Worm (Caenorhabditis elegans) whole organism, young adult: ENCODE measurements around the gene M02B7.2.

Source experiments
- B0019.2 ChIP-seq: fragments of 200-800 bp; sonication (Bioruptor generic); conservative IDR thresholded peaks from 2 replicates; pipeline ENCODE4 v1.3.6; 2022; ENCODE audit warnings: missing genetic modification reagents, missing genetic modification characterization, missing compliant biosample characterization
- B0336.3 ChIP-seq: fragments of 200-800 bp; sonication (Bioruptor generic); IDR thresholded peaks from 2 replicates; pipeline ENCODE4 v1.3.6; 2022; ENCODE audit warnings: missing genetic modification characterization, missing compliant biosample characterization
- D2030.7 ChIP-seq: fragments of 200-800 bp; sonication (Bioruptor generic); IDR thresholded peaks from 2 replicates; pipeline ENCODE4 v1.3.6; 2022; ENCODE audit warnings: missing genetic modification reagents, missing genetic modification characterization, missing compliant biosample characterization
- F10E7.11 ChIP-seq: sonication (generic microtip); optimal IDR thresholded peaks from 2 replicates; lab custom pipeline; 2017; ENCODE audit warnings: mild to moderate bottlenecking, missing genetic modification characterization, moderate library complexity, missing compliant biosample characterization
- F37B4.10 ChIP-seq: fragments of 200-800 bp; sonication (Bioruptor generic); IDR thresholded peaks from 2 replicates; pipeline ENCODE4 v1.3.6; 2022; ENCODE audit warnings: missing genetic modification characterization, missing compliant biosample characterization
- F57A8.1 ChIP-seq: fragments of 200-800 bp; sonication (Bioruptor generic); optimal IDR thresholded peaks from 2 replicates; lab custom pipeline; 2018; ENCODE audit warnings: mild to moderate bottlenecking, missing genetic modification characterization, moderate library complexity, missing compliant biosample characterization
- K11D2.4 ChIP-seq: fragments of 200-800 bp; sonication (Bioruptor generic); IDR thresholded peaks from 2 replicates; pipeline ENCODE4 v1.3.6; 2022; ENCODE audit warnings: missing genetic modification reagents, missing genetic modification characterization, missing compliant biosample characterization
- K12H6.12 ChIP-seq: fragments of 200-800 bp; sonication (Bioruptor generic); optimal IDR thresholded peaks from 2 replicates; lab custom pipeline; 2018; ENCODE audit warnings: mild to moderate bottlenecking, missing genetic modification characterization, missing compliant biosample characterization
- T07F8.4 ChIP-seq: sonication (generic microtip); optimal IDR thresholded peaks from 2 replicates; lab custom pipeline; 2016; ENCODE audit warnings: mild to moderate bottlenecking, missing genetic modification characterization, moderate library complexity, missing compliant biosample characterization
- Y53G8AR.9 ChIP-seq: fragments of 200-800 bp; sonication (Bioruptor generic); conservative IDR thresholded peaks from 2 replicates; pipeline ENCODE4 v1.3.6; 2022; ENCODE audit warnings: missing genetic modification reagents, missing genetic modification characterization, missing compliant biosample characterization
- ama-1 ChIP-seq, 3 experiments: fragments of 150-350 bp in 1 of 3; sonication (generic microtip) in 2 of 3; optimal IDR thresholded peaks; 2 replicates each; lab custom pipeline; 2014 to 2018; ENCODE audit warnings: missing biosample characterization in 2 of 3, missing genetic modification characterization in 2 of 3, missing genetic modification reagents in 2 of 3
- aptf-2 ChIP-seq: fragments of 200-800 bp; sonication (Bioruptor generic); conservative IDR thresholded peaks from 2 replicates; pipeline ENCODE4 v1.3.6; 2022; ENCODE audit warnings: missing genetic modification reagents, missing genetic modification characterization, missing compliant biosample characterization
- aptf-3 ChIP-seq: fragments of 200-800 bp; sonication (Bioruptor generic); IDR thresholded peaks from 2 replicates; pipeline ENCODE4 v1.3.6; 2022; ENCODE audit warnings: missing genetic modification characterization, missing compliant biosample characterization
- athp-1 ChIP-seq: sonication (generic microtip); optimal IDR thresholded peaks from 2 replicates; lab custom pipeline; 2017; ENCODE audit warnings: mild to moderate bottlenecking, missing genetic modification characterization, missing compliant biosample characterization
- attf-6 ChIP-seq: fragments of 200-800 bp; sonication (Bioruptor generic); IDR thresholded peaks from 2 replicates; pipeline ENCODE4 v1.3.6; 2022; ENCODE audit warnings: missing genetic modification reagents, missing genetic modification characterization, missing compliant biosample characterization
- bed-1 ChIP-seq: fragments of 200-800 bp; sonication (Bioruptor generic); IDR thresholded peaks from 2 replicates; pipeline ENCODE4 v1.3.6; 2022; ENCODE audit warnings: missing genetic modification reagents, missing genetic modification characterization, missing compliant biosample characterization
- bed-2 ChIP-seq: fragments of 200-800 bp; sonication (Bioruptor generic); IDR thresholded peaks from 2 replicates; pipeline ENCODE4 v1.3.6; 2022; ENCODE audit warnings: missing genetic modification reagents, missing genetic modification characterization, missing compliant biosample characterization
- ceh-40 ChIP-seq: fragments of 200-800 bp; sonication (Bioruptor generic); IDR thresholded peaks from 2 replicates; pipeline ENCODE4 v1.3.6; 2022; ENCODE audit warnings: missing genetic modification characterization, missing compliant biosample characterization
- ceh-79 ChIP-seq: sonication (generic microtip); optimal IDR thresholded peaks from 2 replicates; lab custom pipeline; 2017; ENCODE audit warnings: mild to moderate bottlenecking, missing genetic modification characterization, missing compliant biosample characterization
- chd-7 ChIP-seq: sonication (generic microtip); optimal IDR thresholded peaks from 2 replicates; lab custom pipeline; 2016; ENCODE audit warnings: mild to moderate bottlenecking, missing genetic modification characterization, moderate library complexity, missing compliant biosample characterization
- efl-1 ChIP-seq: fragments of 150-350 bp; optimal IDR thresholded peaks from 2 replicates; lab custom pipeline; 2014; ENCODE audit warnings: missing biosample characterization, missing genetic modification reagents, missing genetic modification characterization
- egrh-3 ChIP-seq: fragments of 200-800 bp; sonication (Bioruptor generic); IDR thresholded peaks from 2 replicates; pipeline ENCODE4 v1.3.6; 2022; ENCODE audit warnings: missing genetic modification reagents, missing genetic modification characterization, missing compliant biosample characterization
- ets-4 ChIP-seq: fragments of 200-800 bp; sonication (Bioruptor generic); optimal IDR thresholded peaks from 2 replicates; lab custom pipeline; 2018; ENCODE audit warnings: mild to moderate bottlenecking, missing genetic modification characterization, missing compliant biosample characterization
- gei-17 ChIP-seq: fragments of 200-800 bp; sonication (Bioruptor generic); optimal IDR thresholded peaks from 2 replicates; lab custom pipeline; 2018; ENCODE audit warnings: mild to moderate bottlenecking, missing genetic modification characterization, missing compliant biosample characterization
- hrde-1 ChIP-seq: sonication (generic microtip); optimal IDR thresholded peaks from 2 replicates; lab custom pipeline; 2016; ENCODE audit warnings: missing genetic modification characterization, mild to moderate bottlenecking, missing compliant biosample characterization, moderate library complexity, missing genotype, missing genetic modification reagents, borderline replicate concordance
- hsf-1 ChIP-seq: fragments of 200-800 bp; sonication (Bioruptor generic); IDR thresholded peaks from 2 replicates; pipeline ENCODE4 v1.3.6; 2022; ENCODE audit warnings: missing genetic modification reagents, missing genetic modification characterization, missing compliant biosample characterization
- lin-26 ChIP-seq: fragments of 200-800 bp; sonication (Bioruptor generic); IDR thresholded peaks from 2 replicates; pipeline ENCODE4 v1.3.6; 2022; ENCODE audit warnings: missing genetic modification reagents, missing genetic modification characterization, missing compliant biosample characterization
- lsy-27 ChIP-seq: sonication (generic microtip); optimal IDR thresholded peaks from 2 replicates; lab custom pipeline; 2017; ENCODE audit warnings: missing genetic modification characterization, mild to moderate bottlenecking, missing compliant biosample characterization, antibody characterized with exemption, missing genotype, borderline replicate concordance; ENCODE audit not compliant: insufficient read depth
- madf-3 ChIP-seq: fragments of 200-800 bp; sonication (Bioruptor generic); IDR thresholded peaks from 2 replicates; pipeline ENCODE4 v1.3.6; 2022; ENCODE audit warnings: missing genetic modification reagents, missing genetic modification characterization, missing compliant biosample characterization
- mel-28 ChIP-seq: sonication (generic microtip); optimal IDR thresholded peaks from 2 replicates; lab custom pipeline; 2016; ENCODE audit warnings: borderline replicate concordance, mild to moderate bottlenecking, missing genetic modification characterization, missing compliant biosample characterization
- nhr-179 ChIP-seq: sonication (generic microtip); optimal IDR thresholded peaks from 2 replicates; lab custom pipeline; 2016; ENCODE audit warnings: mild to moderate bottlenecking, missing genetic modification characterization, missing compliant biosample characterization
- nhr-80 ChIP-seq: sonication (generic microtip); optimal IDR thresholded peaks from 2 replicates; lab custom pipeline; 2016; ENCODE audit warnings: missing genetic modification characterization, missing compliant biosample characterization
- nhr-90 ChIP-seq: sonication (generic microtip); optimal IDR thresholded peaks from 2 replicates; lab custom pipeline; 2016; ENCODE audit warnings: missing genotype, mild to moderate bottlenecking, missing genetic modification characterization, missing compliant biosample characterization
- sea-2 ChIP-seq: fragments of 200-800 bp; sonication (Bioruptor generic); IDR thresholded peaks from 2 replicates; pipeline ENCODE4 v1.3.6; 2022; ENCODE audit warnings: missing genetic modification characterization, missing compliant biosample characterization
- snpc-1.1 ChIP-seq: sonication (generic microtip); optimal IDR thresholded peaks from 2 replicates; lab custom pipeline; 2017; ENCODE audit warnings: missing genetic modification characterization, mild to moderate bottlenecking, missing compliant biosample characterization, antibody characterized with exemption, moderate library complexity, missing genotype, missing genetic modification reagents; ENCODE audit not compliant: insufficient read depth
- snpc-1.3 ChIP-seq: sonication (generic microtip); optimal IDR thresholded peaks from 2 replicates; lab custom pipeline; 2017; ENCODE audit warnings: missing genetic modification characterization, mild to moderate bottlenecking, missing compliant biosample characterization, antibody characterized with exemption, moderate library complexity, missing genotype, missing genetic modification reagents; ENCODE audit not compliant: insufficient read depth
- zfh-2 ChIP-seq: fragments of 200-800 bp; sonication (Bioruptor generic); conservative IDR thresholded peaks from 2 replicates; pipeline ENCODE4 v1.3.6; 2022; ENCODE audit warnings: missing genetic modification reagents, missing genetic modification characterization, missing compliant biosample characterization
- zim-3 ChIP-seq: sonication (generic microtip); optimal IDR thresholded peaks from 2 replicates; lab custom pipeline; 2017; ENCODE audit warnings: mild to moderate bottlenecking, missing genetic modification characterization, moderate library complexity, missing compliant biosample characterization
- ztf-18 ChIP-seq: sonication (generic microtip); optimal IDR thresholded peaks from 2 replicates; lab custom pipeline; 2016; ENCODE audit warnings: missing genotype, mild to moderate bottlenecking, missing genetic modification characterization, missing compliant biosample characterization
- ztf-22 ChIP-seq: fragments of 200-800 bp; sonication (Bioruptor generic); optimal IDR thresholded peaks from 2 replicates; lab custom pipeline; 2018; ENCODE audit warnings: mild to moderate bottlenecking, missing genetic modification characterization, moderate library complexity, missing compliant biosample characterization
- ztf-25 ChIP-seq: fragments of 200-800 bp; sonication (Bioruptor generic); IDR thresholded peaks from 2 replicates; pipeline ENCODE4 v1.3.6; 2022; ENCODE audit warnings: missing genetic modification reagents, missing genetic modification characterization, missing compliant biosample characterization

M02B7.2 gene

ce11 chrIV:3803252-3803651 is at the start of gene M02B7.2, which contains the start of gene algn-14 (continued):
- TF ChIP-seq efl-1, result no peak
- no peak for TF ChIP-seq K12H6.12
- no peak for TF ChIP-seq sea-2 (GFP tag; lab: Robert Waterston, UW)
- no peak for TF ChIP-seq zfh-2 (GFP tag; lab: Robert Waterston, UW)
- TF ChIP-seq hsf-1 (GFP tag; lab: Robert Waterston, UW), result no peak
- TF ChIP-seq B0336.3 (GFP tag; lab: Robert Waterston, UW), result no peak
- TF ChIP-seq zim-3 (tag; lab: Kevin White, UChicago), result no peak
- TF ChIP-seq aptf-3 (GFP tag; lab: Robert Waterston, UW), result no peak
- TF ChIP-seq nhr-80 (tag; lab: Kevin White, UChicago), result no peak
- no peak for TF ChIP-seq bed-2 (GFP tag; lab: Robert Waterston, UW)
- peak; percentile 54; the same call in 1 of the 2 replicates for TF ChIP-seq B0019.2
- no peak for TF ChIP-seq hrde-1
- no peak for TF ChIP-seq ceh-40 (GFP tag; lab: Robert Waterston, UW)
- TF ChIP-seq F37B4.10, result no peak
- no peak for TF ChIP-seq K11D2.4
- TF ChIP-seq chd-7 (tag; lab: Kevin White, UChicago), result no peak
- no peak for TF ChIP-seq T07F8.4 (tag; lab: Kevin White, UChicago)
- TF ChIP-seq aptf-2, result no peak
- TF ChIP-seq snpc-1.1 (tag; lab: Kevin White, UChicago), result no peak
- TF ChIP-seq attf-6 (GFP tag; lab: Robert Waterston, UW), result no peak
- TF ChIP-seq F57A8.1 (GFP tag; lab: Kevin White, UChicago), result no peak
- no peak for TF ChIP-seq nhr-90 (tag; lab: Kevin White, UChicago)
- TF ChIP-seq ztf-22 (GFP tag; lab: Kevin White, UChicago), result no peak
- TF ChIP-seq lin-26 (GFP tag; lab: Robert Waterston, UW), result no peak
- no peak for TF ChIP-seq lsy-27
- no peak for TF ChIP-seq ama-1 (optimal IDR thresholded peaks at IDR 0.05; lab: Kevin White, UChicago)
- no peak for TF ChIP-seq ama-1 (GFP tag; optimal IDR thresholded peaks at IDR 0.05; lab: Kevin White, UChicago)
- no peak for TF ChIP-seq Y53G8AR.9 (GFP tag; lab: Robert Waterston, UW)
- no peak for TF ChIP-seq nhr-179 (tag; lab: Kevin White, UChicago)

- TF ChIP-seq madf-3 (GFP tag; lab: Robert Waterston, UW) (no peak), ztf-18 (no peak)
- TF ChIP-seq, all 124 proteins: peak for 0
These were observed 48.0 kb upstream of the M02B7.2 start, which contains the start of gene Y37E11AR.7 for ce11 chrIV:3755355-3755754. Y37E11AR.7 (minus strand) TSS chrIV:3755455.

DNA sequence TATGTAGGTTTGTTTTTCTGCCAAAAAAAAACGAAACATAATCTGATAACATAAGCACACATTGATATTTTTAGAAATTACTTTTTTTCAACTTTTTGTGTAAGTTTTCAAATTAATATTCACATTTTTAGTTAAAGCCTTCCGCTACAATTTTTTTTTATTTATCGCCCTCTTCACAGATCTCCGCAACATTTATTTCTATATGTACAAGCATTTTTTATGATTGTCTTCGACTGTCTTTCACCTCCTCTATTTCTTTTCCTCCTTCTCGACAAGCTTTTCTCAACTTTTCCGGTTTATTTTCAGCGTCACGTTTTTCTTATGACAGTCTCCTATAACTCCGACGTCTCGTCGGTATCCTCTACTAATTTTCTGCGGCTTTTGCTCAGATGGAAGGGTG is 47.5 kb upstream of the M02B7.2 start, which contains the start of gene best-20:
Gene best-20 (plus strand): TSS at position 301 of the 400 bp plus-strand sequence.
- TF ChIP-seq B0336.3 (GFP tag; lab: Robert Waterston, UW), result no peak
- no peak for TF ChIP-seq mel-28 (tag; lab: Kevin White, UChicago)
- no peak for TF ChIP-seq snpc-1.3
- no peak for TF ChIP-seq F10E7.11 (tag; lab: Kevin White, UChicago)
- TF ChIP-seq bed-2 (GFP tag; lab: Robert Waterston, UW), result no peak
- TF ChIP-seq ceh-79 (tag; lab: Kevin White, UChicago), result no peak
- TF ChIP-seq D2030.7, result no peak
- no peak for TF ChIP-seq efl-1
- TF ChIP-seq gei-17 (GFP tag; lab: Kevin White, UChicago), result no peak
- TF ChIP-seq bed-1, result no peak
- no peak for TF ChIP-seq ets-4
- TF ChIP-seq egrh-3, result no peak
- no peak for TF ChIP-seq ztf-25 (GFP tag; lab: Robert Waterston, UW)
- TF ChIP-seq athp-1 (tag; lab: Kevin White, UChicago), result no peak
